Worm (Caenorhabditis elegans): ENCODE results near the gene swsn-6.
A peak's percentile ranks its signal among the peaks of the same experiment; 100 is the strongest.

The swsn-6 gene

ce11 chrIV:5388477-5389065, 6.3 kb upstream of the swsn-6 start, which contains the start of gene elo-6 (continued):
- TF ChIP-seq lin-35 (GFP tag; optimal IDR thresholded peaks at IDR 0.05) (peak in 1 of 2 experiments; percentile 46), dsc-1 (tag; optimal IDR thresholded peaks at IDR 0.05) (no peak), ama-1 (optimal IDR thresholded peaks at IDR 0.05) (no peak), irx-1 (tag; optimal IDR thresholded peaks at IDR 0.05) (no peak), ces-1 (GFP tag; optimal IDR thresholded peaks at IDR 0.05) (no peak), ceh-90 (tag; optimal IDR thresholded peaks at IDR 0.05) (no peak), nhr-90 (tag; optimal IDR thresholded peaks at IDR 0.05; ENCODE audit: poor library complexity) (peak; percentile 18), dpl-1 (GFP tag; optimal IDR thresholded peaks at IDR 0.05) (no peak), nhr-12 (tag; optimal IDR thresholded peaks at IDR 0.05) (no peak), lin-15B (tag; optimal IDR thresholded peaks at IDR 0.05) (no peak), ztf-11 (tag; optimal IDR thresholded peaks at IDR 0.05) (no peak), sox-4 (tag; optimal IDR thresholded peaks at IDR 0.05) (no peak), xbp-1 (tag; optimal IDR thresholded peaks at IDR 0.05) (peak; percentile 2), snu-23 (GFP tag; optimal IDR thresholded peaks at IDR 0.05) (peak; percentile 33), aly-2 (tag; optimal IDR thresholded peaks at IDR 0.05) (no peak), hlh-17 (GFP tag; optimal IDR thresholded peaks at IDR 0.05; ENCODE audit: borderline replicate concordance) (no peak), Y116A8C.19 (tag; optimal IDR thresholded peaks at IDR 0.05; ENCODE audit: borderline replicate concordance) (no peak), F16B12.6 (tag; optimal IDR thresholded peaks at IDR 0.05) (no peak), C04F5.9 (tag; optimal IDR thresholded peaks at IDR 0.05) (no peak), ceh-8 (GFP tag; optimal IDR thresholded peaks at IDR 0.05) (no peak), mef-2 (tag; optimal IDR thresholded peaks at IDR 0.05) (no peak), nhr-237 (tag; optimal IDR thresholded peaks at IDR 0.05) (no peak), unc-98 (GFP tag; IDR thresholded peaks at IDR 0.05) (no peak), aha-1 (tag; optimal IDR thresholded peaks at IDR 0.05) (no peak), ceh-82 (tag; optimal IDR thresholded peaks at IDR 0.05) (no peak), unc-86 (tag; optimal IDR thresholded peaks at IDR 0.05) (no peak), tlp-1 (tag; optimal IDR thresholded peaks at IDR 0.05) (no peak), skn-1 (tag; optimal IDR thresholded peaks at IDR 0.05) (no peak), sptf-1 (tag; optimal IDR thresholded peaks at IDR 0.05) (no peak), nhr-11 (tag; optimal IDR thresholded peaks at IDR 0.05) (no peak), jun-1 (tag; optimal IDR thresholded peaks at IDR 0.05) (no peak), C34B4.2 (tag; optimal IDR thresholded peaks at IDR 0.05) (no peak), nhr-76 (tag; optimal IDR thresholded peaks at IDR 0.05) (no peak), ceh-63 (GFP tag; optimal IDR thresholded peaks at IDR 0.05) (no peak), zag-1 (tag; optimal IDR thresholded peaks at IDR 0.05) (no peak), nhr-84 (tag; optimal IDR thresholded peaks at IDR 0.05) (no peak), hpl-2 (GFP tag; optimal IDR thresholded peaks at IDR 0.05) (no peak), fos-1 (tag; optimal IDR thresholded peaks at IDR 0.05) (no peak), efl-1 (optimal IDR thresholded peaks at IDR 0.05) (peak in 1 of 2 experiments; percentile 4), efl-1 (GFP tag; optimal IDR thresholded peaks at IDR 0.05 in 1 of 2) (peak in 1 of 2 experiments; percentile 48), sup-37 (GFP tag; optimal IDR thresholded peaks at IDR 0.05) (no peak), rnt-1 (tag; optimal IDR thresholded peaks at IDR 0.05) (no peak), mep-1 (tag; optimal IDR thresholded peaks at IDR 0.05) (peak; percentile 40), nhr-77 (tag; optimal IDR thresholded peaks at IDR 0.05) (peak; percentile 43), pax-3 (tag; optimal IDR thresholded peaks at IDR 0.05) (no peak), blmp-1 (tag; optimal IDR thresholded peaks at IDR 0.05) (peak; percentile 32)

- no peak for TF ChIP-seq sox-4 (tag; optimal IDR thresholded peaks at IDR 0.05)
- TF ChIP-seq nhr-85 (tag), result peak; percentile 47
- TF ChIP-seq lin-14 (GFP tag; optimal IDR thresholded peaks at IDR 0.05), result peak; percentile 19
Observed at ce11 chrIV:5389951-5390350, 4.9 kb upstream of the swsn-6 start.
